Fruit fly (Drosophila melanogaster): ENCODE measurements around the gene CG3106.

CG3106 gene

dm6 chrX:9685568-9686413 is 23.1 kb upstream of the CG3106 start (continued):
- TF ChIP-seq CG1024 (GFP tag; IDR thresholded peaks at IDR 0.05) (no peak), pum (GFP tag; optimal IDR thresholded peaks at IDR 0.05) (peak; percentile 55), Atf-2 (GFP tag; optimal IDR thresholded peaks at IDR 0.05) (peak; percentile 49), Ssrp (tag; optimal IDR thresholded peaks at IDR 0.05) (peak; percentile 61), tx (GFP tag; optimal IDR thresholded peaks at IDR 0.05) (peak; percentile 61), her (GFP tag; optimal IDR thresholded peaks at IDR 0.05) (peak; percentile 43), gce (GFP tag; IDR thresholded peaks at IDR 0.05) (no peak), BEAF-32 (GFP tag; optimal IDR thresholded peaks at IDR 0.05) (peak; percentile 91), Chrac-16 (GFP tag; optimal IDR thresholded peaks at IDR 0.05) (peak; percentile 43), sob (GFP tag; IDR thresholded peaks at IDR 0.05) (no peak; the same call in 1 of the 2 replicates), fd3F (GFP tag; optimal IDR thresholded peaks at IDR 0.05) (peak; percentile 28), ewg (GFP tag; optimal IDR thresholded peaks at IDR 0.05) (peak; percentile 44), sens-2 (GFP tag; IDR thresholded peaks at IDR 0.05) (no peak), CG15601 (tag; optimal IDR thresholded peaks at IDR 0.05) (peak; percentile 24), Hr3 (GFP tag; optimal IDR thresholded peaks at IDR 0.05) (peak; percentile 62), chm (GFP tag; IDR thresholded peaks at IDR 0.05) (no peak; the same call in 1 of the 2 replicates), jing (GFP tag; optimal IDR thresholded peaks at IDR 0.05) (no peak), prd (optimal IDR thresholded peaks at IDR 0.05) (no peak), prd (GFP tag; IDR thresholded peaks at IDR 0.05) (peak; percentile 35; the same call in 2 of the 3 replicates), CG12744 (GFP tag; optimal IDR thresholded peaks at IDR 0.05) (peak; percentile 34), amos (GFP tag; IDR thresholded peaks at IDR 0.05; ENCODE audit: partially characterized antibody) (peak; percentile 63), CG10209 (GFP tag; optimal IDR thresholded peaks at IDR 0.05) (peak; percentile 63), ara (GFP tag; IDR thresholded peaks at IDR 0.05) (0 out of 2 replicates have a peak, but pooled peaks have one; percentile 27), ranshi (GFP tag; IDR thresholded peaks at IDR 0.05) (no peak), CG32772 (GFP tag; IDR thresholded peaks at IDR 0.05) (no peak), ftz-f1 (GFP tag; optimal IDR thresholded peaks at IDR 0.05) (no peak), gsb-n (tag; optimal IDR thresholded peaks at IDR 0.05) (no peak), klu (GFP tag; IDR thresholded peaks at IDR 0.05) (peak; percentile 22; the same call in 1 of the 2 replicates), shn (GFP tag; optimal IDR thresholded peaks at IDR 0.05) (peak; percentile 79), otp (GFP tag; IDR thresholded peaks at IDR 0.05) (no peak), exex (tag; optimal IDR thresholded peaks at IDR 0.05) (peak; percentile 38), Dll (GFP tag; IDR thresholded peaks at IDR 0.05; ENCODE audit: partially characterized antibody) (peak; percentile 63; the same call in 3 of the 4 replicates), slbo (GFP tag; IDR thresholded peaks at IDR 0.05) (peak; percentile 67), tna (GFP tag; IDR thresholded peaks at IDR 0.05; ENCODE audit: partially characterized antibody) (no peak), sisA (GFP tag; IDR thresholded peaks at IDR 0.05) (0 out of 2 replicates have a peak, but pooled peaks have one; percentile 13), CG8388 (GFP tag; optimal IDR thresholded peaks at IDR 0.05) (peak; percentile 24), trh (GFP tag; optimal IDR thresholded peaks at IDR 0.05) (no peak), CG10147 (GFP tag; optimal IDR thresholded peaks at IDR 0.05) (peak; percentile 71), HLH4C (GFP tag; IDR thresholded peaks at IDR 0.05; ENCODE audit: partially characterized antibody) (no peak; the same call in 1 of the 3 replicates), zf30C (GFP tag; optimal IDR thresholded peaks at IDR 0.05) (peak; percentile 44), ci (GFP tag; IDR thresholded peaks at IDR 0.05) (peak; percentile 21; the same call in 1 of the 3 replicates), NFAT (GFP tag; IDR thresholded peaks at IDR 0.05) (peak; percentile 18; the same call in 1 of the 2 replicates), CG32767 (GFP tag; IDR thresholded peaks at IDR 0.05) (no peak), CG11456 (GFP tag; IDR thresholded peaks at IDR 0.05) (no peak), CG12391 (tag; optimal IDR thresholded peaks at IDR 0.05) (peak; percentile 79), ind (GFP tag; optimal IDR thresholded peaks at IDR 0.05) (peak; percentile 63), az2 (GFP tag; optimal IDR thresholded peaks at IDR 0.05) (peak; percentile 55), tin (GFP tag; optimal IDR thresholded peaks at IDR 0.05) (peak; percentile 40), NfI (GFP tag; optimal IDR thresholded peaks at IDR 0.05) (peak; percentile 58)
